Worm (Caenorhabditis elegans) whole organism, midembryonic: Measurements from ENCODE around the gene nhr-96.
A peak's percentile ranks its signal among the peaks of the same experiment; 100 is the strongest.

Experiments used
- T22C8.4 ChIP-seq: fragments of 200-800 bp; sonication (Bioruptor generic); IDR thresholded peaks from 2 replicates; pipeline ENCODE4 v1.3.6; 2022; ENCODE audit warnings: missing genetic modification characterization, missing compliant biosample characterization
- cog-1 ChIP-seq: sonication (generic microtip); optimal IDR thresholded peaks from 2 replicates; lab custom pipeline; 2016; ENCODE audit warnings: missing genetic modification characterization, missing compliant biosample characterization
- flt-1 ChIP-seq: fragments of 200-800 bp; sonication (Bioruptor generic); IDR thresholded peaks from 2 replicates; pipeline ENCODE4 v1.3.6; 2022; ENCODE audit warnings: missing genetic modification characterization, missing compliant biosample characterization
- klf-2 ChIP-seq: fragments of 200-800 bp; sonication (Bioruptor generic); conservative IDR thresholded peaks from 2 replicates; pipeline ENCODE4 v1.3.6; 2022; ENCODE audit warnings: missing genetic modification reagents, missing genetic modification characterization, missing compliant biosample characterization
- med-1 ChIP-seq: sonication (generic microtip); optimal IDR thresholded peaks from 2 replicates; lab custom pipeline; 2017; ENCODE audit warnings: missing genetic modification characterization, mild to moderate bottlenecking, missing compliant biosample characterization, antibody characterized with exemption, missing genetic modification reagents; ENCODE audit not compliant: insufficient read depth
- ref-1 ChIP-seq: fragments of 200-800 bp; sonication (Bioruptor generic); conservative IDR thresholded peaks from 2 replicates; pipeline ENCODE4 v1.3.6; 2022; ENCODE audit warnings: missing genetic modification reagents, missing genetic modification characterization, missing compliant biosample characterization
- tab-1 ChIP-seq: fragments of 200-800 bp; sonication (Bioruptor generic); IDR thresholded peaks from 2 replicates; pipeline ENCODE4 v1.3.6; 2022; ENCODE audit warnings: missing genetic modification characterization, missing compliant biosample characterization
- ztf-23 ChIP-seq: fragments of 200-800 bp; sonication (Bioruptor generic); IDR thresholded peaks from 2 replicates; pipeline ENCODE4 v1.3.6; 2022; ENCODE audit warnings: missing genetic modification reagents, missing genetic modification characterization, missing compliant biosample characterization
- ztf-29 ChIP-seq: fragments of 200-800 bp; sonication (Bioruptor generic); IDR thresholded peaks from 2 replicates; pipeline ENCODE4 v1.3.6; 2022; ENCODE audit warnings: missing genetic modification reagents, missing genetic modification characterization, missing compliant biosample characterization

The nhr-96 gene

ce11 chrV:2233177-2233576 is at the start of gene nhr-96:
Gene nhr-96, plus strand, starts transcription at chrV:2233477.
- no peak for TF ChIP-seq ztf-23 (GFP tag; lab: Robert Waterston, UW)
- no peak for TF ChIP-seq T22C8.4 (GFP tag; lab: Robert Waterston, UW)
- no peak for TF ChIP-seq klf-2 (GFP tag; lab: Robert Waterston, UW)
- TF ChIP-seq tab-1 (GFP tag; lab: Robert Waterston, UW): no peak
- no peak for TF ChIP-seq ref-1 (GFP tag; lab: Robert Waterston, UW)
- no peak for TF ChIP-seq flt-1 (GFP tag; lab: Robert Waterston, UW)
- no peak for TF ChIP-seq med-1 (GFP tag; lab: Kevin White, UChicago)
- no peak for TF ChIP-seq cog-1 (tag; lab: Kevin White, UChicago)
- TF ChIP-seq ztf-29 (GFP tag; lab: Robert Waterston, UW): no peak

ce11 chrV:2185486-2185885 is 47.8 kb upstream of the nhr-96 start:
- peak; percentile 98 for TF ChIP-seq ztf-23 (GFP tag; lab: Robert Waterston, UW)
- TF ChIP-seq tab-1 (GFP tag; lab: Robert Waterston, UW): no peak

ce11 chrV:2187864-2188345 is 45.4 kb upstream of the nhr-96 start, which contains the start of gene Y5H2B.3:
Gene Y5H2B.3, plus strand, starts transcription at chrV:2188295.
- TF ChIP-seq flt-1 (GFP tag; lab: Robert Waterston, UW) (no peak), ztf-23 (GFP tag; lab: Robert Waterston, UW) (no peak), cog-1 (tag; lab: Kevin White, UChicago) (no peak), ztf-29 (GFP tag; lab: Robert Waterston, UW) (no peak), klf-2 (GFP tag; lab: Robert Waterston, UW) (no peak), tab-1 (GFP tag; lab: Robert Waterston, UW) (no peak)

ce11 chrV:2190383-2190782 is 42.9 kb upstream of the nhr-96 start:
- TF ChIP-seq cog-1 (tag; lab: Kevin White, UChicago) (no peak), T22C8.4 (GFP tag; lab: Robert Waterston, UW) (no peak), ref-1 (GFP tag; lab: Robert Waterston, UW) (no peak), flt-1 (GFP tag; lab: Robert Waterston, UW) (no peak), ztf-29 (GFP tag; lab: Robert Waterston, UW) (no peak), klf-2 (GFP tag; lab: Robert Waterston, UW) (no peak), tab-1 (GFP tag; lab: Robert Waterston, UW) (no peak), ztf-23 (GFP tag; lab: Robert Waterston, UW) (no peak), med-1 (GFP tag; lab: Kevin White, UChicago) (no peak)

- no peak for TF ChIP-seq cog-1 (tag; lab: Kevin White, UChicago)
- TF ChIP-seq tab-1 (GFP tag; lab: Robert Waterston, UW): no peak
- no peak for TF ChIP-seq klf-2 (GFP tag; lab: Robert Waterston, UW)
- no peak for TF ChIP-seq flt-1 (GFP tag; lab: Robert Waterston, UW)
- no peak for TF ChIP-seq ztf-29 (GFP tag; lab: Robert Waterston, UW)
- TF ChIP-seq med-1 (GFP tag; lab: Kevin White, UChicago): no peak
- no peak for TF ChIP-seq ztf-23 (GFP tag; lab: Robert Waterston, UW)
- TF ChIP-seq ref-1 (GFP tag; lab: Robert Waterston, UW): no peak
- TF ChIP-seq T22C8.4 (GFP tag; lab: Robert Waterston, UW): no peak
These were observed 42.2 kb upstream of the nhr-96 start, which contains the start of gene srbc-42 for ce11 chrV:2191122-2191521. Gene srbc-42, minus strand, starts transcription at chrV:2191222.

ce11 chrV:2192117-2192516 is 41.2 kb upstream of the nhr-96 start, which contains the start of gene nhr-13:
Gene nhr-13, plus strand, starts transcription at chrV:2192485.
- TF ChIP-seq cog-1 (tag; lab: Kevin White, UChicago) (no peak), T22C8.4 (GFP tag; lab: Robert Waterston, UW) (no peak), flt-1 (GFP tag; lab: Robert Waterston, UW) (no peak), klf-2 (GFP tag; lab: Robert Waterston, UW) (no peak)

ce11 chrV:2199594-2199993 is 33.7 kb upstream of the nhr-96 start:
- TF ChIP-seq T22C8.4 (GFP tag; lab: Robert Waterston, UW) (no peak), ztf-29 (GFP tag; lab: Robert Waterston, UW) (no peak), ref-1 (GFP tag; lab: Robert Waterston, UW) (no peak), cog-1 (tag; lab: Kevin White, UChicago) (no peak), klf-2 (GFP tag; lab: Robert Waterston, UW) (no peak), med-1 (GFP tag; lab: Kevin White, UChicago) (no peak), flt-1 (GFP tag; lab: Robert Waterston, UW) (no peak), ztf-23 (GFP tag; lab: Robert Waterston, UW) (no peak), tab-1 (GFP tag; lab: Robert Waterston, UW) (no peak)

- TF ChIP-seq tab-1 (GFP tag; lab: Robert Waterston, UW) (no peak), ref-1 (GFP tag; lab: Robert Waterston, UW) (no peak), cog-1 (tag; lab: Kevin White, UChicago) (no peak), klf-2 (GFP tag; lab: Robert Waterston, UW) (no peak), T22C8.4 (GFP tag; lab: Robert Waterston, UW) (no peak), ztf-23 (GFP tag; lab: Robert Waterston, UW) (no peak), ztf-29 (GFP tag; lab: Robert Waterston, UW) (no peak), med-1 (GFP tag; lab: Kevin White, UChicago) (no peak), flt-1 (GFP tag; lab: Robert Waterston, UW) (no peak)
These were observed 32.9 kb upstream of the nhr-96 start for ce11 chrV:2200402-2200801.

ce11 chrV:2201240-2201639 is 32.0 kb upstream of the nhr-96 start, which contains the start of gene cyp-32B1:
Gene cyp-32B1, minus strand, starts transcription at chrV:2201415.
- no peak for TF ChIP-seq ztf-29 (GFP tag; lab: Robert Waterston, UW)
- no peak for TF ChIP-seq ref-1 (GFP tag; lab: Robert Waterston, UW)
- no peak for TF ChIP-seq T22C8.4 (GFP tag; lab: Robert Waterston, UW)
- no peak for TF ChIP-seq ztf-23 (GFP tag; lab: Robert Waterston, UW)
- no peak for TF ChIP-seq med-1 (GFP tag; lab: Kevin White, UChicago)
- TF ChIP-seq tab-1 (GFP tag; lab: Robert Waterston, UW): no peak
- no peak for TF ChIP-seq klf-2 (GFP tag; lab: Robert Waterston, UW)
- TF ChIP-seq flt-1 (GFP tag; lab: Robert Waterston, UW): no peak
- TF ChIP-seq cog-1 (tag; lab: Kevin White, UChicago): no peak
